Worm (Caenorhabditis elegans) whole organism, late embryonic: Measurements from ENCODE around the gene sax-2.

Experiments used
- C08G9.2 ChIP-seq: sonication (generic microtip); optimal IDR thresholded peaks from 2 replicates; lab custom pipeline; 2016; ENCODE audit warnings: mild to moderate bottlenecking, missing genetic modification characterization, moderate library complexity, missing compliant biosample characterization
- C38D4.7 ChIP-seq: fragments of 200-800 bp; sonication (Bioruptor generic); optimal IDR thresholded peaks from 2 replicates; lab custom pipeline; 2018; ENCODE audit warnings: mild to moderate bottlenecking, missing genetic modification characterization, moderate library complexity, missing compliant biosample characterization
- F13H6.1 ChIP-seq: sonication (generic microtip); optimal IDR thresholded peaks from 2 replicates; lab custom pipeline; 2016; ENCODE audit warnings: missing genetic modification characterization, missing compliant biosample characterization
- K02D7.2 ChIP-seq: sonication (generic microtip); optimal IDR thresholded peaks from 2 replicates; lab custom pipeline; 2017; ENCODE audit warnings: mild to moderate bottlenecking, missing genetic modification characterization, missing compliant biosample characterization
- K09A11.1 ChIP-seq: sonication (generic microtip); optimal IDR thresholded peaks from 2 replicates; lab custom pipeline; 2017; ENCODE audit warnings: antibody characterized with exemption, mild to moderate bottlenecking, missing genetic modification characterization, missing compliant biosample characterization; ENCODE audit not compliant: insufficient read depth
- ama-1 ChIP-seq: fragments of 150-350 bp; optimal IDR thresholded peaks from 2 replicates; lab custom pipeline; 2014
- ceh-14 ChIP-seq: sonication (generic microtip); optimal IDR thresholded peaks from 2 replicates; lab custom pipeline; 2016; ENCODE audit warnings: missing genotype, missing genetic modification characterization, missing compliant biosample characterization
- ceh-19 ChIP-seq: fragments of 200-800 bp; sonication (Bioruptor generic); optimal IDR thresholded peaks from 2 replicates; lab custom pipeline; 2018; ENCODE audit warnings: mild to moderate bottlenecking, missing genetic modification characterization, missing compliant biosample characterization
- ceh-2 ChIP-seq: sonication (generic microtip); optimal IDR thresholded peaks from 2 replicates; lab custom pipeline; 2016; ENCODE audit warnings: missing genotype, missing genetic modification characterization, missing compliant biosample characterization
- ceh-24 ChIP-seq: sonication (generic microtip); optimal IDR thresholded peaks from 2 replicates; lab custom pipeline; 2016; ENCODE audit warnings: mild to moderate bottlenecking, missing genetic modification characterization, missing compliant biosample characterization
- ceh-30 ChIP-seq: fragments of 150-350 bp; optimal IDR thresholded peaks from 2 replicates; lab custom pipeline; 2014; ENCODE audit warnings: missing biosample characterization, missing genetic modification characterization
- ceh-34 ChIP-seq: sonication (generic microtip); optimal IDR thresholded peaks from 2 replicates; lab custom pipeline; 2016; ENCODE audit warnings: mild to moderate bottlenecking, missing genetic modification characterization, missing compliant biosample characterization
- ceh-45 ChIP-seq: fragments of 200-800 bp; sonication (Bioruptor generic); IDR thresholded peaks from 2 replicates; pipeline ENCODE4 v1.3.6; 2022; ENCODE audit warnings: missing genetic modification reagents, missing genetic modification characterization, missing compliant biosample characterization
- ceh-48 ChIP-seq: sonication (generic microtip); optimal IDR thresholded peaks from 2 replicates; lab custom pipeline; 2016; ENCODE audit warnings: missing genetic modification characterization, inconsistent platforms, missing compliant biosample characterization
- ceh-6 ChIP-seq: fragments of 200-800 bp; sonication (Bioruptor generic); optimal IDR thresholded peaks from 2 replicates; lab custom pipeline; 2018; ENCODE audit warnings: mild to moderate bottlenecking, missing genetic modification characterization, missing compliant biosample characterization
- che-1 ChIP-seq: sonication (generic microtip); optimal IDR thresholded peaks from 2 replicates; lab custom pipeline; 2016; ENCODE audit warnings: mild to moderate bottlenecking, missing genetic modification characterization, missing compliant biosample characterization
- dve-1 ChIP-seq: sonication (generic microtip); optimal IDR thresholded peaks from 2 replicates; lab custom pipeline; 2017; ENCODE audit warnings: antibody characterized with exemption, mild to moderate bottlenecking, missing genetic modification characterization, missing compliant biosample characterization
- elt-2 ChIP-seq: sonication (generic microtip); optimal IDR thresholded peaks from 2 replicates; lab custom pipeline; 2016; ENCODE audit warnings: missing genetic modification reagents, missing genetic modification characterization, missing compliant biosample characterization
- elt-4 ChIP-seq: sonication (generic microtip); optimal IDR thresholded peaks from 2 replicates; lab custom pipeline; 2016; ENCODE audit warnings: missing genetic modification characterization, missing compliant biosample characterization
- eyg-1 ChIP-seq: sonication (generic microtip); optimal IDR thresholded peaks from 2 replicates; lab custom pipeline; 2016; ENCODE audit warnings: missing genotype, missing genetic modification characterization, missing compliant biosample characterization
- fkh-6 ChIP-seq: sonication (generic microtip); optimal IDR thresholded peaks from 2 replicates; lab custom pipeline; 2016; ENCODE audit warnings: missing genetic modification characterization, missing compliant biosample characterization
- hlh-13 ChIP-seq: fragments of 200-800 bp; sonication (Bioruptor generic); optimal IDR thresholded peaks from 2 replicates; lab custom pipeline; 2018; ENCODE audit warnings: mild to moderate bottlenecking, missing genetic modification characterization, missing compliant biosample characterization
- hlh-15 ChIP-seq: sonication (generic microtip); optimal IDR thresholded peaks from 2 replicates; lab custom pipeline; 2016; ENCODE audit warnings: missing genetic modification characterization, missing compliant biosample characterization
- hlh-30 ChIP-seq: sonication (generic microtip); optimal IDR thresholded peaks from 2 replicates; lab custom pipeline; 2017; ENCODE audit warnings: antibody characterized with exemption, missing genetic modification characterization, missing compliant biosample characterization; ENCODE audit not compliant: insufficient read depth
- lim-6 ChIP-seq: sonication (generic microtip); optimal IDR thresholded peaks from 2 replicates; lab custom pipeline; 2016; ENCODE audit warnings: missing genetic modification characterization, missing compliant biosample characterization
- lin-11 ChIP-seq: fragments of 200-800 bp; sonication (Bioruptor generic); optimal IDR thresholded peaks from 2 replicates; lab custom pipeline; 2018; ENCODE audit warnings: mild to moderate bottlenecking, missing genetic modification characterization, missing compliant biosample characterization
- madf-2 ChIP-seq: sonication (generic microtip); optimal IDR thresholded peaks from 2 replicates; lab custom pipeline; 2017; ENCODE audit warnings: missing genetic modification characterization, missing compliant biosample characterization
- nfya-1 ChIP-seq: sonication (generic microtip); optimal IDR thresholded peaks from 2 replicates; lab custom pipeline; 2017; ENCODE audit warnings: missing genetic modification characterization, mild to moderate bottlenecking, missing compliant biosample characterization, antibody characterized with exemption, moderate library complexity
- nhr-232 ChIP-seq: sonication (generic microtip); optimal IDR thresholded peaks from 2 replicates; lab custom pipeline; 2016; ENCODE audit warnings: missing genetic modification characterization, missing compliant biosample characterization
- pag-3 ChIP-seq: sonication (generic microtip); optimal IDR thresholded peaks from 2 replicates; lab custom pipeline; 2016; ENCODE audit warnings: missing compliant biosample characterization, missing genetic modification characterization, borderline replicate concordance
- pat-9 ChIP-seq: fragments of 200-800 bp; sonication (Bioruptor generic); optimal IDR thresholded peaks from 2 replicates; lab custom pipeline; 2018; ENCODE audit warnings: mild to moderate bottlenecking, missing genetic modification characterization, moderate library complexity, missing compliant biosample characterization
- pax-1 ChIP-seq: fragments of 150-350 bp; optimal IDR thresholded peaks from 2 replicates; lab custom pipeline; 2014; ENCODE audit warnings: missing biosample characterization, missing genetic modification characterization
- pha-2 ChIP-seq: sonication (generic microtip); optimal IDR thresholded peaks from 2 replicates; lab custom pipeline; 2017; ENCODE audit warnings: mild to moderate bottlenecking, missing genetic modification characterization, missing compliant biosample characterization
- ref-2 ChIP-seq: sonication (generic microtip); optimal IDR thresholded peaks from 2 replicates; lab custom pipeline; 2016; ENCODE audit warnings: missing genetic modification characterization, missing compliant biosample characterization
- sdc-2 ChIP-seq: sonication (generic microtip); optimal IDR thresholded peaks from 2 replicates; lab custom pipeline; 2016; ENCODE audit warnings: missing genotype, missing genetic modification characterization, missing compliant biosample characterization
- sox-4 ChIP-seq: sonication (generic microtip); optimal IDR thresholded peaks from 2 replicates; lab custom pipeline; 2017; ENCODE audit warnings: mild to moderate bottlenecking, missing genetic modification characterization, inconsistent platforms, missing compliant biosample characterization
- unc-3 ChIP-seq, 2 experiments: fragments of 200-800 bp in 1 of 2; sonication (Bioruptor generic) in 1 of 2; sonication (generic microtip) in 1 of 2; conservative IDR thresholded peaks in 1 of 2; optimal IDR thresholded peaks in 1 of 2; 2 replicates each; pipeline versions ENCODE4 v1.3.6 to Lab custom; 2016 to 2022; ENCODE audit warnings: missing compliant biosample characterization in 2 of 2, missing genetic modification characterization in 2 of 2, missing genetic modification reagents in 1 of 2
- unc-42 ChIP-seq: sonication (generic microtip); optimal IDR thresholded peaks from 2 replicates; lab custom pipeline; 2016; ENCODE audit warnings: missing genotype, missing genetic modification characterization, missing compliant biosample characterization
- unc-86 ChIP-seq: sonication (generic microtip); optimal IDR thresholded peaks from 2 replicates; lab custom pipeline; 2016; ENCODE audit warnings: missing genetic modification characterization, missing compliant biosample characterization
- ztf-16 ChIP-seq: sonication (generic microtip); optimal IDR thresholded peaks from 2 replicates; lab custom pipeline; 2017; ENCODE audit warnings: missing genetic modification characterization, missing compliant biosample characterization

Gene sax-2

ce11 chrIII:5080700-5081572 is 28.6 kb upstream of the sax-2 start (continued):
- TF ChIP-seq nfya-1 (tag; lab: Kevin White, UChicago): peak; percentile 52
- TF ChIP-seq pax-1 (tag; lab: Kevin White, UChicago): no peak
- TF ChIP-seq ref-2 (tag; lab: Kevin White, UChicago): peak; percentile 75
- peak; percentile 47 for TF ChIP-seq hlh-13 (GFP tag; lab: Kevin White, UChicago)
- TF ChIP-seq lim-6: peak; percentile 5
- peak; percentile 73 for TF ChIP-seq ceh-19 (GFP tag; lab: Kevin White, UChicago)
- no peak for TF ChIP-seq eyg-1
- TF ChIP-seq K02D7.2: peak; percentile 65
- peak; percentile 51 for TF ChIP-seq ztf-16
- TF ChIP-seq ama-1 (lab: Kevin White, UChicago): no peak
- TF ChIP-seq nhr-232 (tag; lab: Kevin White, UChicago): peak; percentile 57
- TF ChIP-seq ceh-34 (tag; lab: Kevin White, UChicago): peak; percentile 44
- TF ChIP-seq hlh-30 (tag; lab: Kevin White, UChicago): no peak
- TF ChIP-seq pag-3 (tag; lab: Kevin White, UChicago): no peak
- TF ChIP-seq lin-11: peak; percentile 49
- TF ChIP-seq ceh-30: no peak
- no peak for TF ChIP-seq K09A11.1 (tag; lab: Kevin White, UChicago)
- TF ChIP-seq unc-3 (GFP tag; conservative IDR thresholded peaks at IDR 0.05; lab: Robert Waterston, UW): 0 out of 2 replicates have a peak, but pooled peaks have one; percentile 52
- peak; percentile 25 for TF ChIP-seq unc-3 (tag; optimal IDR thresholded peaks at IDR 0.05; lab: Kevin White, UChicago)
- TF ChIP-seq C08G9.2 (tag; lab: Kevin White, UChicago): peak; percentile 39
- TF ChIP-seq ceh-45: peak; percentile 71
- peak; percentile 53 for TF ChIP-seq dve-1 (tag; lab: Kevin White, UChicago)
- TF ChIP-seq ceh-48: no peak
- peak; percentile 66 for TF ChIP-seq pha-2 (tag; lab: Kevin White, UChicago)
- peak; percentile 73 for TF ChIP-seq C38D4.7 (GFP tag; lab: Kevin White, UChicago)
- peak; percentile 44 for TF ChIP-seq pat-9
- peak; percentile 82 for TF ChIP-seq ceh-14 (tag; lab: Kevin White, UChicago)
- peak; percentile 67 for TF ChIP-seq che-1 (tag; lab: Kevin White, UChicago)
- peak; percentile 57 for TF ChIP-seq unc-86 (tag; lab: Kevin White, UChicago)
- peak; percentile 69 for TF ChIP-seq ceh-6
- peak; percentile 57 for TF ChIP-seq sox-4 (tag; lab: Kevin White, UChicago)
- TF ChIP-seq unc-42 (tag; lab: Kevin White, UChicago): peak; percentile 61
- peak; percentile 76 for TF ChIP-seq elt-2 (tag; lab: Kevin White, UChicago)
- TF ChIP-seq, all 69 proteins: peak for 46

ce11 chrIII:5081573-5081823 is 28.0 kb upstream of the sax-2 start, which contains the start of gene cox-6A:
Gene cox-6A, plus strand, starts transcription at chrIII:5081724.
- TF ChIP-seq ceh-45 (no peak), hlh-13 (GFP tag; lab: Kevin White, UChicago) (no peak), pha-2 (tag; lab: Kevin White, UChicago) (no peak), ceh-30 (no peak), madf-2 (tag; lab: Kevin White, UChicago) (no peak), ceh-24 (tag; lab: Kevin White, UChicago) (no peak), ceh-2 (tag; lab: Kevin White, UChicago) (no peak), sdc-2 (tag; lab: Kevin White, UChicago) (no peak), elt-4 (tag; lab: Kevin White, UChicago) (no peak), K02D7.2 (no peak), fkh-6 (tag; lab: Kevin White, UChicago) (no peak), F13H6.1 (tag; lab: Kevin White, UChicago) (no peak), hlh-15 (no peak)
